Worm (Caenorhabditis elegans) whole organism, L4 larva: ENCODE results near the gene PDB1.1.
A peak's percentile ranks its signal among the peaks of the same experiment; 100 is the strongest.

Experiments
- F37D6.2 ChIP-seq: sonication (generic microtip); optimal IDR thresholded peaks from 2 replicates; lab custom pipeline; 2016; ENCODE audit warnings: mild to moderate bottlenecking, missing genetic modification characterization, missing compliant biosample characterization
- F44E2.7 ChIP-seq: fragments of 200-800 bp; sonication (Bioruptor generic); IDR thresholded peaks from 2 replicates; pipeline ENCODE4 v2.1.2; 2022; ENCODE audit warnings: missing genetic modification characterization, missing compliant biosample characterization
- F49E8.2 ChIP-seq: sonication (generic microtip); optimal IDR thresholded peaks from 2 replicates; lab custom pipeline; 2016; ENCODE audit warnings: missing compliant biosample characterization, mild to moderate bottlenecking, missing genetic modification characterization, borderline replicate concordance
- T20F7.1 ChIP-seq: fragments of 200-800 bp; sonication (Bioruptor generic); optimal IDR thresholded peaks from 2 replicates; lab custom pipeline; 2018; ENCODE audit warnings: mild to moderate bottlenecking, missing genetic modification characterization, missing compliant biosample characterization
- T26A8.4 ChIP-seq: fragments of 200-800 bp; sonication (Bioruptor generic); IDR thresholded peaks from 2 replicates; pipeline ENCODE4 v1.3.6; 2022; ENCODE audit warnings: missing genetic modification characterization, missing compliant biosample characterization
- Y5F2A.4 ChIP-seq: fragments of 200-800 bp; sonication (Bioruptor generic); optimal IDR thresholded peaks from 2 replicates; lab custom pipeline; 2018; ENCODE audit warnings: mild to moderate bottlenecking, missing genetic modification characterization, missing compliant biosample characterization
- aha-1 ChIP-seq: fragments of 150-350 bp; peaks from one replicate; lab custom pipeline; 2014; ENCODE audit warnings: missing biosample characterization, missing genetic modification characterization
- arid-1 ChIP-seq: fragments of 200-800 bp; sonication (Bioruptor generic); conservative IDR thresholded peaks from 2 replicates; pipeline ENCODE4 v1.3.6; 2022; ENCODE audit warnings: missing genetic modification reagents, missing genetic modification characterization, missing compliant biosample characterization
- ceh-62 ChIP-seq: sonication (generic microtip); optimal IDR thresholded peaks from 2 replicates; lab custom pipeline; 2017; ENCODE audit warnings: missing biosample characterization, missing genetic modification characterization
- ces-1 ChIP-seq: fragments of 150-350 bp; sonication (generic microtip); optimal IDR thresholded peaks from 4 replicates; lab custom pipeline; 2014; ENCODE audit warnings: missing biosample characterization, missing genetic modification reagents, missing genetic modification characterization
- ctbp-1 ChIP-seq: fragments of 200-800 bp; sonication (Bioruptor generic); IDR thresholded peaks from 2 replicates; pipeline ENCODE4 v1.3.6; 2022; ENCODE audit warnings: missing genetic modification reagents, missing genetic modification characterization, missing compliant biosample characterization
- daf-12 ChIP-seq: fragments of 150-350 bp; optimal IDR thresholded peaks from 2 replicates; lab custom pipeline; 2014; ENCODE audit warnings: missing biosample characterization, missing genetic modification reagents, missing genetic modification characterization
- daf-19 ChIP-seq: fragments of 200-800 bp; sonication (Bioruptor generic); conservative IDR thresholded peaks from 2 replicates; pipeline ENCODE4 v1.3.6; 2022; ENCODE audit warnings: missing genetic modification characterization, missing compliant biosample characterization
- egl-43 ChIP-seq: fragments of 200-800 bp; sonication (Bioruptor generic); IDR thresholded peaks from 2 replicates; pipeline ENCODE4 v1.3.6; 2022; ENCODE audit warnings: missing genetic modification reagents, missing genetic modification characterization, missing compliant biosample characterization
- fkh-10 ChIP-seq: fragments of 150-350 bp; optimal IDR thresholded peaks from 2 replicates; lab custom pipeline; 2014; ENCODE audit warnings: missing biosample characterization, missing genetic modification reagents, missing genetic modification characterization
- fos-1 ChIP-seq: fragments of 150-350 bp; optimal IDR thresholded peaks from 2 replicates; lab custom pipeline; 2014; ENCODE audit warnings: missing biosample characterization, missing genetic modification characterization
- hlh-11 ChIP-seq: fragments of 200-800 bp; sonication (Bioruptor generic); optimal IDR thresholded peaks from 2 replicates; lab custom pipeline; 2018; ENCODE audit warnings: mild to moderate bottlenecking, missing genetic modification characterization, missing compliant biosample characterization
- hlh-30 ChIP-seq: sonication (generic microtip); optimal IDR thresholded peaks from 2 replicates; lab custom pipeline; 2017; ENCODE audit warnings: antibody characterized with exemption, mild to moderate bottlenecking, missing genetic modification characterization, missing compliant biosample characterization; ENCODE audit not compliant: insufficient read depth
- jun-1 ChIP-seq: fragments of 150-350 bp; optimal IDR thresholded peaks from 2 replicates; lab custom pipeline; 2014; ENCODE audit warnings: missing biosample characterization, missing genetic modification reagents, missing genetic modification characterization
- lim-7 ChIP-seq: fragments of 200-800 bp; sonication (Bioruptor generic); IDR thresholded peaks from 2 replicates; pipeline ENCODE4 v1.3.6; 2022; ENCODE audit warnings: missing genetic modification characterization, missing compliant biosample characterization
- lin-13 ChIP-seq: fragments of 150-350 bp; optimal IDR thresholded peaks from 2 replicates; lab custom pipeline; 2014; ENCODE audit warnings: missing biosample characterization, missing genetic modification reagents, missing genetic modification characterization
- lin-38 ChIP-seq: fragments of 200-800 bp; sonication (Bioruptor generic); IDR thresholded peaks from 2 replicates; pipeline ENCODE4 v1.3.6; 2022; ENCODE audit warnings: missing genetic modification reagents, missing genetic modification characterization, missing compliant biosample characterization
- lin-39 ChIP-seq: fragments of 150-350 bp; optimal IDR thresholded peaks from 2 replicates; lab custom pipeline; 2014; ENCODE audit warnings: missing biosample characterization, missing genetic modification reagents, missing genetic modification characterization
- mdt-29 ChIP-seq: fragments of 200-800 bp; sonication (Bioruptor generic); IDR thresholded peaks from 2 replicates; pipeline ENCODE4 v1.3.6; 2022; ENCODE audit warnings: missing genetic modification reagents, missing genetic modification characterization, missing compliant biosample characterization
- mxl-3 ChIP-seq: fragments of 200-800 bp; sonication (Bioruptor generic); optimal IDR thresholded peaks from 2 replicates; lab custom pipeline; 2018; ENCODE audit warnings: mild to moderate bottlenecking, missing genetic modification characterization, missing compliant biosample characterization
- nhr-10 ChIP-seq: fragments of 150-350 bp; optimal IDR thresholded peaks from 2 replicates; lab custom pipeline; 2014; ENCODE audit warnings: missing biosample characterization, missing genetic modification characterization
- nhr-102 ChIP-seq: sonication (generic microtip); optimal IDR thresholded peaks from 2 replicates; lab custom pipeline; 2016; ENCODE audit warnings: mild to moderate bottlenecking, missing genetic modification characterization, moderate library complexity, missing compliant biosample characterization
- nhr-28 ChIP-seq: fragments of 150-350 bp; optimal IDR thresholded peaks from 2 replicates; lab custom pipeline; 2014; ENCODE audit warnings: missing biosample characterization, missing genetic modification characterization
- nhr-41 ChIP-seq: fragments of 200-800 bp; sonication (Bioruptor generic); IDR thresholded peaks from 2 replicates; pipeline ENCODE4 v1.3.6; 2022; ENCODE audit warnings: missing genetic modification reagents, missing genetic modification characterization, missing compliant biosample characterization
- nhr-76 ChIP-seq: fragments of 150-350 bp; optimal IDR thresholded peaks from 2 replicates; lab custom pipeline; 2014; ENCODE audit warnings: missing biosample characterization, missing genetic modification characterization
- nhr-77 ChIP-seq: fragments of 150-350 bp; optimal IDR thresholded peaks from 2 replicates; lab custom pipeline; 2014; ENCODE audit warnings: missing biosample characterization, missing genetic modification characterization
- pha-4 ChIP-seq, 2 experiments: fragments of 150-350 bp in 1 of 2; fragments of 200-800 bp in 1 of 2; sonication (Bioruptor generic) in 1 of 2; IDR thresholded peaks in 1 of 2; optimal IDR thresholded peaks in 1 of 2; 2 replicates each; pipeline versions ENCODE4 v1.3.6 to Lab custom; 2014 to 2022; ENCODE audit warnings: missing genetic modification characterization in 2 of 2, missing genetic modification reagents in 2 of 2, missing biosample characterization in 1 of 2, missing compliant biosample characterization in 1 of 2
- unc-62 ChIP-seq, 3 experiments: fragments of 150-350 bp in 1 of 3; sonication (generic microtip); optimal IDR thresholded peaks in 2 of 3; peaks in 1 of 3; 1 replicate in 1 of 3; 2 replicates in 2 of 3; lab custom pipeline; 2014 to 2017; ENCODE audit warnings: missing biosample characterization in 3 of 3, missing genetic modification characterization in 3 of 3, missing genetic modification reagents in 3 of 3, missing genotype in 1 of 3
- zfp-3 ChIP-seq: fragments of 200-800 bp; sonication (Bioruptor generic); conservative IDR thresholded peaks from 2 replicates; pipeline ENCODE4 v1.3.6; 2022; ENCODE audit warnings: missing genetic modification reagents, missing genetic modification characterization, missing compliant biosample characterization

PDB1.1 gene

DNA sequence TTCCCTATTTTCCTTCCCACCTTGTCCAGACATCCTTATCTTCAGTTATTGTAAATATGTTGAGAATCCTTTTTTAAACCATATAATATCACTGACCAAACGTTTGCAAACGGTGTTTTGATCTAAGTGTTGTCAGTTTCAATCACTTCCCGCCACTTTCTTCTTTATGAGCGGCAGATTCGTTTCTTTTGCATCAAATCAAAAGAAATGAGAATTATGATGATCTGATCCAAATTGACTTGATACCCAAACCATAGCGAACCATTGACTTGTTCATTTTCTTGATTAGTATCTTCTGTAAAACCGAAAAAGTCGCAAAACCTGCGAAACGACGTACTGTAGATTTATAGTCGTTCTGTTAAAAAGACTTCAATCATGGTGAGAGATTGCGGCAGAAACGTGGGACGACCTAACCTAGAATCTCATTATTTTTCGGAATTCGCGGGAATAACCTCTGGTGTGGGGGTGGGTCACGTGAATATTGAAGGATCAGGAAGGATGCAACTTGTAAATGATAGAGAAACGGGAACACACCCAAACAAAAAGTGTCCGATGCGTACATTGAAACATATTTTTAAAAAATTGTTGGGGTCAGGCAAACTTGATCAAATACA, 35.2 kb upstream of the PDB1.1 start:
- TF ChIP-seq lim-7 (GFP tag; lab: Robert Waterston, UW) (no peak), Y5F2A.4 (GFP tag; lab: Kevin White, UChicago) (no peak), F49E8.2 (no peak), zfp-3 (no peak), unc-62 (GFP tag; optimal IDR thresholded peaks at IDR 0.05 in 1 of 2; lab: Kevin White, UChicago) (peak in 1 of 2 experiments; percentile 2), unc-62 (tag; optimal IDR thresholded peaks at IDR 0.05; lab: Kevin White, UChicago) (no peak), lin-39 (tag; lab: Kevin White, UChicago) (no peak), nhr-77 (tag; lab: Kevin White, UChicago) (no peak), aha-1 (tag; lab: Kevin White, UChicago) (peak; percentile 96), hlh-30 (tag; lab: Kevin White, UChicago) (peak; percentile 19), ceh-62 (tag; lab: Kevin White, UChicago) (no peak), daf-19 (no peak), nhr-10 (no peak), nhr-28 (tag; lab: Kevin White, UChicago) (peak; percentile 41), fkh-10 (GFP tag; lab: Kevin White, UChicago) (no peak), nhr-76 (no peak), daf-12 (tag; lab: Kevin White, UChicago) (no peak), F37D6.2 (tag; lab: Kevin White, UChicago) (no peak), arid-1 (GFP tag; lab: Robert Waterston, UW) (no peak)

ce11 chrX:7590756-7591155, 31.9 kb upstream of the PDB1.1 start:
- TF ChIP-seq ces-1 (GFP tag; lab: Kevin White, UChicago) (no peak), lin-38 (GFP tag; lab: Robert Waterston, UW) (no peak), ctbp-1 (GFP tag; lab: Robert Waterston, UW) (no peak), lin-13 (GFP tag; lab: Kevin White, UChicago) (no peak), pha-4 (GFP tag; IDR thresholded peaks at IDR 0.05; lab: Robert Waterston, UW) (no peak), pha-4 (tag; optimal IDR thresholded peaks at IDR 0.05; lab: Kevin White, UChicago) (no peak), F49E8.2 (no peak), nhr-102 (tag; lab: Kevin White, UChicago) (no peak), jun-1 (tag; lab: Kevin White, UChicago) (no peak), hlh-11 (tag; lab: Kevin White, UChicago) (no peak), Y5F2A.4 (GFP tag; lab: Kevin White, UChicago) (no peak), egl-43 (GFP tag; lab: Robert Waterston, UW) (no peak), fos-1 (no peak), ceh-62 (tag; lab: Kevin White, UChicago) (no peak), unc-62 (GFP tag; optimal IDR thresholded peaks at IDR 0.05 in 1 of 2; lab: Kevin White, UChicago) (peak in 1 of 2 experiments; percentile 93), unc-62 (tag; optimal IDR thresholded peaks at IDR 0.05; lab: Kevin White, UChicago) (no peak), daf-19 (no peak), mxl-3 (GFP tag; lab: Kevin White, UChicago) (peak; percentile 21)

DNA sequence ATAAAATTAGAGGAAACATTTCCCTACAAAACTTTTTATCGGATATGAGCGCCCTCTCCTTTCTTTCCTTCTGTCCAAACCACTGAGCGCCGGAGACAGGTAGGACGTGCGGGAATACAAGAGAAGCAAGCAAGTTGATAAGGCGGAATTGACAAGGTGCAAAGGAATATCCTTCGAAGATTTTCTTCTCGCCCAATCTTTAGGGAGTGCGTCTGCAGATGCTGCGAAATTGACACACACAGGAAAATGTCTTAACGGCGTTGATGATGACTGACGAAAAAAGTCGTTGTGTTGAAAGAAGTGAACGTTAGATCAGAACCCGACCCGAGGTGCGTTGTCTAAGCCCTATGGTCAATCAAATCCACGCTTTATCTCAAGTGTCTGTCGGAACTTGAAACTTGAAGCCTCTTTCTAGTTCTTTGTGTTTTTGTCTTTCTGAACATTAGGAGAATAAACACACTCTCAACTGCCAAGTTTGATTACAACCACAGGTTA, 28.9 kb upstream of the PDB1.1 start:
- TF ChIP-seq T26A8.4 (GFP tag; lab: Robert Waterston, UW) (no peak), F44E2.7 (GFP tag; lab: Robert Waterston, UW) (no peak), nhr-41 (GFP tag; lab: Robert Waterston, UW) (no peak), nhr-28 (tag; lab: Kevin White, UChicago) (peak; percentile 17), unc-62 (GFP tag; optimal IDR thresholded peaks at IDR 0.05 in 1 of 2; lab: Kevin White, UChicago) (peak in 1 of 2 experiments; percentile 98), unc-62 (tag; optimal IDR thresholded peaks at IDR 0.05; lab: Kevin White, UChicago) (no peak), mxl-3 (GFP tag; lab: Kevin White, UChicago) (peak; percentile 11), mdt-29 (no peak), aha-1 (tag; lab: Kevin White, UChicago) (peak; percentile 80), F49E8.2 (no peak), T20F7.1 (GFP tag; lab: Kevin White, UChicago) (no peak)
